Worm (Caenorhabditis elegans) whole organism, young adult: ENCODE results near the gene Y25C1A.7.

Experiments
- B0336.3 ChIP-seq: fragments of 200-800 bp; sonication (Bioruptor generic); IDR thresholded peaks from 2 replicates; pipeline ENCODE4 v1.3.6; 2022; ENCODE audit warnings: missing genetic modification characterization, missing compliant biosample characterization
- D2030.7 ChIP-seq: fragments of 200-800 bp; sonication (Bioruptor generic); IDR thresholded peaks from 2 replicates; pipeline ENCODE4 v1.3.6; 2022; ENCODE audit warnings: missing genetic modification reagents, missing genetic modification characterization, missing compliant biosample characterization
- F52B5.7 ChIP-seq: sonication (generic microtip); optimal IDR thresholded peaks from 2 replicates; lab custom pipeline; 2016; ENCODE audit warnings: mild to moderate bottlenecking, missing genetic modification characterization, missing compliant biosample characterization
- F55B11.4 ChIP-seq: sonication (generic microtip); optimal IDR thresholded peaks from 2 replicates; lab custom pipeline; 2016; ENCODE audit warnings: missing compliant biosample characterization, missing genetic modification characterization, borderline replicate concordance; ENCODE audit not compliant: insufficient read depth
- F57A8.1 ChIP-seq: fragments of 200-800 bp; sonication (Bioruptor generic); optimal IDR thresholded peaks from 2 replicates; lab custom pipeline; 2018; ENCODE audit warnings: mild to moderate bottlenecking, missing genetic modification characterization, moderate library complexity, missing compliant biosample characterization
- Y56A3A.18 ChIP-seq: fragments of 200-800 bp; sonication (Bioruptor generic); IDR thresholded peaks from 2 replicates; pipeline ENCODE4 v1.3.6; 2022; ENCODE audit warnings: missing genetic modification reagents, missing genetic modification characterization, missing compliant biosample characterization
- attf-3 ChIP-seq: fragments of 200-800 bp; sonication (Bioruptor generic); conservative IDR thresholded peaks from 2 replicates; pipeline ENCODE4 v1.3.6; 2022; ENCODE audit warnings: missing genetic modification reagents, missing genetic modification characterization, missing compliant biosample characterization
- cebp-2 ChIP-seq: fragments of 200-800 bp; sonication (Bioruptor generic); IDR thresholded peaks from 2 replicates; pipeline ENCODE4 v1.3.6; 2022; ENCODE audit warnings: missing genetic modification characterization, missing compliant biosample characterization
- ceh-58 ChIP-seq: fragments of 200-800 bp; sonication (Bioruptor generic); IDR thresholded peaks from 2 replicates; pipeline ENCODE4 v1.3.6; 2022; ENCODE audit warnings: missing genetic modification characterization, missing compliant biosample characterization
- dox-1 ChIP-seq: fragments of 200-800 bp; sonication (Bioruptor generic); IDR thresholded peaks from 2 replicates; pipeline ENCODE4 v1.3.6; 2022; ENCODE audit warnings: missing genetic modification reagents, missing genetic modification characterization, missing compliant biosample characterization
- egrh-3 ChIP-seq: fragments of 200-800 bp; sonication (Bioruptor generic); IDR thresholded peaks from 2 replicates; pipeline ENCODE4 v1.3.6; 2022; ENCODE audit warnings: missing genetic modification reagents, missing genetic modification characterization, missing compliant biosample characterization
- ets-4 ChIP-seq: fragments of 200-800 bp; sonication (Bioruptor generic); optimal IDR thresholded peaks from 2 replicates; lab custom pipeline; 2018; ENCODE audit warnings: mild to moderate bottlenecking, missing genetic modification characterization, missing compliant biosample characterization
- him-1 ChIP-seq: sonication (generic microtip); optimal IDR thresholded peaks from 2 replicates; lab custom pipeline; 2016; ENCODE audit warnings: missing genotype, missing genetic modification reagents, missing genetic modification characterization, missing compliant biosample characterization
- hmg-1.2 ChIP-seq: fragments of 200-800 bp; sonication (Bioruptor generic); IDR thresholded peaks from 2 replicates; pipeline ENCODE4 v1.3.6; 2022; ENCODE audit warnings: missing genetic modification reagents, missing genetic modification characterization, missing compliant biosample characterization
- hrde-1 ChIP-seq: sonication (generic microtip); optimal IDR thresholded peaks from 2 replicates; lab custom pipeline; 2016; ENCODE audit warnings: missing genetic modification characterization, mild to moderate bottlenecking, missing compliant biosample characterization, moderate library complexity, missing genotype, missing genetic modification reagents, borderline replicate concordance
- let-607 ChIP-seq, 2 experiments: fragments of 200-800 bp in 1 of 2; sonication (Bioruptor generic) in 1 of 2; sonication (generic microtip) in 1 of 2; optimal IDR thresholded peaks; 2 replicates each; lab custom pipeline; 2016 to 2018; ENCODE audit warnings: mild to moderate bottlenecking in 2 of 2, missing compliant biosample characterization in 2 of 2, missing genetic modification characterization in 2 of 2, moderate library complexity in 2 of 2, missing genotype in 1 of 2
- lin-26 ChIP-seq: fragments of 200-800 bp; sonication (Bioruptor generic); IDR thresholded peaks from 2 replicates; pipeline ENCODE4 v1.3.6; 2022; ENCODE audit warnings: missing genetic modification reagents, missing genetic modification characterization, missing compliant biosample characterization
- lin-35 ChIP-seq, 3 experiments: fragments of 150-350 bp in 2 of 3; sonication (generic microtip) in 1 of 3; optimal IDR thresholded peaks; 2 replicates each; lab custom pipeline; 2014 to 2018; ENCODE audit warnings: missing biosample characterization in 3 of 3, missing genetic modification characterization in 3 of 3, missing genetic modification reagents in 3 of 3
- lsy-27 ChIP-seq: sonication (generic microtip); optimal IDR thresholded peaks from 2 replicates; lab custom pipeline; 2017; ENCODE audit warnings: missing genetic modification characterization, mild to moderate bottlenecking, missing compliant biosample characterization, antibody characterized with exemption, missing genotype, borderline replicate concordance; ENCODE audit not compliant: insufficient read depth
- nfya-1 ChIP-seq: sonication (generic microtip); optimal IDR thresholded peaks from 2 replicates; lab custom pipeline; 2017; ENCODE audit warnings: antibody characterized with exemption, missing compliant biosample characterization, missing genetic modification characterization, borderline replicate concordance; ENCODE audit not compliant: insufficient read depth
- nhr-179 ChIP-seq: sonication (generic microtip); optimal IDR thresholded peaks from 2 replicates; lab custom pipeline; 2016; ENCODE audit warnings: mild to moderate bottlenecking, missing genetic modification characterization, missing compliant biosample characterization
- pha-4 ChIP-seq: fragments of 150-350 bp; sonication (generic microtip); optimal IDR thresholded peaks from 2 replicates; lab custom pipeline; 2014; ENCODE audit warnings: missing biosample characterization, missing genetic modification reagents, missing genetic modification characterization
- rcor-1 ChIP-seq: fragments of 200-800 bp; sonication (Bioruptor generic); IDR thresholded peaks from 2 replicates; pipeline ENCODE4 v1.3.6; 2022; ENCODE audit warnings: missing genetic modification reagents, missing genetic modification characterization, missing compliant biosample characterization
- sdz-38 ChIP-seq: sonication (generic microtip); optimal IDR thresholded peaks from 2 replicates; lab custom pipeline; 2016; ENCODE audit warnings: missing genotype, missing genetic modification characterization, missing compliant biosample characterization
- snpc-1.1 ChIP-seq: sonication (generic microtip); optimal IDR thresholded peaks from 2 replicates; lab custom pipeline; 2017; ENCODE audit warnings: missing genetic modification characterization, mild to moderate bottlenecking, missing compliant biosample characterization, antibody characterized with exemption, moderate library complexity, missing genotype, missing genetic modification reagents; ENCODE audit not compliant: insufficient read depth
- snpc-4 ChIP-seq, 5 experiments: fragments of 150-350 bp in 1 of 5; sonication (generic microtip) in 4 of 5; optimal IDR thresholded peaks; 2 replicates each; lab custom pipeline; 2014 to 2018; ENCODE audit warnings: missing genetic modification characterization in 5 of 5, missing biosample characterization in 3 of 5, antibody characterized with exemption in 2 of 5, mild to moderate bottlenecking in 2 of 5, missing compliant biosample characterization in 2 of 5, missing genotype in 2 of 5, moderate library complexity in 2 of 5, missing genetic modification reagents in 1 of 5
- tbx-9 ChIP-seq: sonication (generic microtip); optimal IDR thresholded peaks from 2 replicates; lab custom pipeline; 2016; ENCODE audit warnings: borderline replicate concordance, missing genetic modification characterization, inconsistent platforms, missing compliant biosample characterization
- xnd-1 ChIP-seq: sonication (generic microtip); optimal IDR thresholded peaks from 2 replicates; lab custom pipeline; 2016; ENCODE audit warnings: missing genotype, missing genetic modification reagents, missing genetic modification characterization, missing compliant biosample characterization
- zfh-2 ChIP-seq: fragments of 200-800 bp; sonication (Bioruptor generic); conservative IDR thresholded peaks from 2 replicates; pipeline ENCODE4 v1.3.6; 2022; ENCODE audit warnings: missing genetic modification reagents, missing genetic modification characterization, missing compliant biosample characterization
- ztf-18 ChIP-seq: sonication (generic microtip); optimal IDR thresholded peaks from 2 replicates; lab custom pipeline; 2016; ENCODE audit warnings: missing genotype, mild to moderate bottlenecking, missing genetic modification characterization, missing compliant biosample characterization
- ztf-28 ChIP-seq: fragments of 200-800 bp; sonication (Bioruptor generic); IDR thresholded peaks from 2 replicates; pipeline ENCODE4 v1.3.6; 2022; ENCODE audit warnings: missing genetic modification reagents, missing genetic modification characterization, missing compliant biosample characterization
- ztf-6 ChIP-seq: fragments of 200-800 bp; sonication (Bioruptor generic); IDR thresholded peaks from 2 replicates; pipeline ENCODE4 v1.3.6; 2022; ENCODE audit warnings: missing genetic modification reagents, missing genetic modification characterization, missing compliant biosample characterization

Gene Y25C1A.7

DNA sequence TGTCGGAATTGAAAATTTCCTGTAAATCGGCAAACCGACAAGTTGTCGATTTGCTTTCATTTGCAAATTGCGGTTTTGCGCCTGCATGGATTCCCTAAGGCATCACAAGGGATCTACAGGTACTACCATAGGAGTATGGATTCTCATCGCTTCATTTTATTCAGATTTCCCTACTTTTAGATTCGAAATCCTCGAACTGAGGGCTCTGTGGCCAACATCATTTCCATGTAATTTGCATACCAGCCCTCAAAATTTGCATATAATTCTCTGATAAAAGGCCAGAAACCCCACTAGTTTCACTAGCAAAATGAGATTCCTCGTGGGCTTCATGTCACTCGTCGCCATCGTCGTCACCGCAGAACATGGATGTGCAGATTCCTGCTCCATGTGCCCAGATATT lies 41.5 kb upstream of the Y25C1A.7 start, which contains the start of gene Y25C1A.2:
Gene Y25C1A.2, plus strand, starts transcription at position 301 of the 400 bp plus-strand sequence.
- no peak for TF ChIP-seq nhr-179 (tag; lab: Kevin White, UChicago)
- no peak for TF ChIP-seq tbx-9 (tag; lab: Kevin White, UChicago)
- no peak for TF ChIP-seq lsy-27 (tag; lab: Kevin White, UChicago)
- TF ChIP-seq lin-35 (GFP tag; optimal IDR thresholded peaks at IDR 0.05; lab: Kevin White, UChicago): no peak
- no peak for TF ChIP-seq hrde-1 (tag; lab: Kevin White, UChicago)
- TF ChIP-seq ztf-18 (tag; lab: Kevin White, UChicago): no peak
- no peak for TF ChIP-seq sdz-38 (tag; lab: Kevin White, UChicago)
- no peak for TF ChIP-seq F52B5.7 (tag; lab: Kevin White, UChicago)
- TF ChIP-seq ztf-28: no peak

DNA sequence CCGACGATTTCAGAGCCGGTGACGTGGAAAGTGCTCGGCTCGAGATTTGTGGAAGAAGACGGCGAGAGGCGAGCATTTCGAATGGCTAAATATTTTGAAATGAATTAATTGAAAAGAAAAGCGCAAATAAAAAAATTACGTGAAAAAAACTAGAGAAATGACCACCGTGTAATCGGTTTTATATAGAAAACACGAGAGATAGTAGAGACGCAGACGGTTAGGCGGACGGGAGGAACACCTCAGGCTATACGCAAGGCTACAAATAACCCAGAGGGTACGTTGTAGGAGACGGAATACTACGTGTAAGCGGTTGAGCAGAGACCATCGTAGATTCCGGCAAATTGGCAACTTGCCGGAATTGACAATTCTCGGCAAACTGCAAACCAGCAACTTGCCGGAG lies 40.3 kb upstream of the Y25C1A.7 start, which contains the start of gene Y25C1A.13:
Gene Y25C1A.13, minus strand, starts transcription at position 101 of the 400 bp plus-strand sequence.
- TF ChIP-seq hmg-1.2 (GFP tag; lab: Robert Waterston, UW) (peak; percentile 63), F55B11.4 (tag; lab: Kevin White, UChicago) (no peak)

DNA sequence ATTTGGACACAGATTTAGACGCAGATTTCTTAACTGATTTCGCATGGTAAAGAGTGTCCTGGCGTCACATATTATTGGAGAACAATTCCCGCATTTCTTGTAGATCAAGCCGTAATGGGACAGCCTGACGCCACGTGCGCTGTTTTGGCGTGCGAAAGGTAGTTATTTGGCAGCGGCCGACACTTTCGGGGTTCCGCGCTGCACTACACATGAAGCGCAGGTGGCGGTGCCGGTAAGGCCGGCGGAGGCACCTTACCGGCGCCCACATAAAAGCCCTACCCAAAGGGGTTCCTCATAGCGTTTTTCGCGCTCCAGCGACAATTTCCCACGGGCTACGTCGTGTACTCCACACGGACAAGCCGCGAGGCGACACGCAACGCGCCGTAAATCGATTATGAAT lies 39.2 kb upstream of the Y25C1A.7 start:
- TF ChIP-seq him-1 (tag; lab: Kevin White, UChicago): no peak
- TF ChIP-seq nfya-1 (tag; lab: Kevin White, UChicago): no peak
- 0 out of 2 replicates have a peak, but pooled peaks have one; percentile 7 for TF ChIP-seq attf-3
- peak; percentile 14; the same call in 1 of the 2 replicates for TF ChIP-seq egrh-3 (GFP tag; lab: Robert Waterston, UW)
- TF ChIP-seq xnd-1 (tag; lab: Kevin White, UChicago): no peak
- TF ChIP-seq cebp-2 (GFP tag; lab: Robert Waterston, UW): 0 out of 2 replicates have a peak, but pooled peaks have one; percentile 17
- TF ChIP-seq Y56A3A.18: no peak
- peak; percentile 46; the same call in 1 of the 2 replicates for TF ChIP-seq zfh-2
- TF ChIP-seq B0336.3 (GFP tag; lab: Robert Waterston, UW): no peak
- peak; percentile 60 for TF ChIP-seq snpc-1.1 (tag; lab: Kevin White, UChicago)
- no peak for TF ChIP-seq snpc-4 (GFP tag; optimal IDR thresholded peaks at IDR 0.05; lab: Kevin White, UChicago)
- TF ChIP-seq snpc-4 (tag; optimal IDR thresholded peaks at IDR 0.05; lab: Kevin White, UChicago): peak in 2 of 4 experiments; percentile 57 to 74
- TF ChIP-seq D2030.7 (GFP tag; lab: Robert Waterston, UW): 0 out of 2 replicates have a peak, but pooled peaks have one; percentile 23
- peak; percentile 10; the same call in 1 of the 2 replicates for TF ChIP-seq hmg-1.2 (GFP tag; lab: Robert Waterston, UW)

DNA sequence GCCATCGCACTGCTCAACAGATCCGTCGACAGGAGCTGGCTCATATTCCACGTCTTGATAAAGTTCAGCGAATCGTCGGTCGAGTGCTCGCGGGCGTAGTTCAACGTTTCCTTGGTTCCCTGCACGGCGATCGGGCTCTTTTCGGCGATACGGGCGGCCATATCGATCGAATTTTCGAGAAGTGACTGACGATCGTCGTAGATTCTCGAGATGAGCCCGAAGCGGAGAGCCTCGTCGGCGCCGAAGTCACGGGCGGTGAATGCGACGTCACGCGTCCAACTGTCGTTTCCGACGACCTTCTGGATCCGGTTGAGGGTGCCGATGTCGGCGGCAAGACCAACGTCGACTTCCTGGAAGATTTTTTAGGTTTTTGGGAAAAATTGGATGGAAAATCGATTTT lies 38.7 kb upstream of the Y25C1A.7 start:
- TF ChIP-seq rcor-1 (GFP tag; lab: Robert Waterston, UW) (no peak), let-607 (tag; optimal IDR thresholded peaks at IDR 0.05; lab: Kevin White, UChicago) (no peak), ets-4 (GFP tag; lab: Kevin White, UChicago) (no peak), dox-1 (GFP tag; lab: Robert Waterston, UW) (0 out of 2 replicates have a peak, but pooled peaks have one; percentile 12), hmg-1.2 (GFP tag; lab: Robert Waterston, UW) (no peak), lin-26 (GFP tag; lab: Robert Waterston, UW) (no peak), ceh-58 (GFP tag; lab: Robert Waterston, UW) (no peak), ztf-6 (GFP tag; lab: Robert Waterston, UW) (no peak), F57A8.1 (GFP tag; lab: Kevin White, UChicago) (no peak), pha-4 (tag; lab: Kevin White, UChicago) (no peak), zfh-2 (peak; percentile 55; the same call in 1 of the 2 replicates), cebp-2 (GFP tag; lab: Robert Waterston, UW) (no peak)
- TF ChIP-seq, all 124 proteins: peak for 2
